Worm (Caenorhabditis elegans): Measurements from ENCODE around the gene Y38H8A.7.

The Y38H8A.7 gene

ce11 chrIV:13463889-13464288 lies 8.6 kb downstream of the Y38H8A.7 start (continued):
- TF ChIP-seq F39B2.1 (GFP tag; IDR thresholded peaks at IDR 0.05) (peak; percentile 62; the same call in 1 of the 2 replicates), lag-1 (GFP tag; IDR thresholded peaks at IDR 0.05) (peak; percentile 8; the same call in 1 of the 2 replicates), Y53F4B.3 (GFP tag; IDR thresholded peaks at IDR 0.05) (peak; percentile 67), rcor-1 (GFP tag; IDR thresholded peaks at IDR 0.05) (peak; percentile 85)

- 0 out of 2 replicates have a peak, but pooled peaks have one; percentile 6 for TF ChIP-seq dox-1 (GFP tag; IDR thresholded peaks at IDR 0.05)
- peak; percentile 28; the same call in 1 of the 2 replicates for TF ChIP-seq egrh-3 (GFP tag; IDR thresholded peaks at IDR 0.05)
- TF ChIP-seq hsf-1 (GFP tag; IDR thresholded peaks at IDR 0.05), result peak; percentile 95
- TF ChIP-seq cebp-2 (GFP tag; IDR thresholded peaks at IDR 0.05), result 0 out of 2 replicates have a peak, but pooled peaks have one; percentile 47
Observed at ce11 chrIV:13464620-13465019, 9.3 kb downstream of the Y38H8A.7 start.

ce11 chrIV:13465797-13466196 lies 10.5 kb downstream of the Y38H8A.7 start, which contains the start of gene fezf-1:
TSS of gene fezf-1 (plus strand) at chrIV:13466097.
- no peak for TF ChIP-seq mcd-1 (GFP tag; IDR thresholded peaks at IDR 0.05)
- TF ChIP-seq F33H1.4 (GFP tag; IDR thresholded peaks at IDR 0.05), result no peak
- no peak for TF ChIP-seq nfya-2 (GFP tag; IDR thresholded peaks at IDR 0.05)
- no peak for TF ChIP-seq Y95B8A.8 (GFP tag; IDR thresholded peaks at IDR 0.05)
- TF ChIP-seq C17E4.6 (GFP tag; IDR thresholded peaks at IDR 0.05), result no peak
- no peak for TF ChIP-seq unc-62 (GFP tag; optimal IDR thresholded peaks at IDR 0.05)
- no peak for TF ChIP-seq bed-2 (GFP tag; IDR thresholded peaks at IDR 0.05)
- TF ChIP-seq egrh-3 (GFP tag; IDR thresholded peaks at IDR 0.05), result no peak
- no peak for TF ChIP-seq egl-44 (GFP tag; IDR thresholded peaks at IDR 0.05)
- TF ChIP-seq Y79H2A.3 (GFP tag; conservative IDR thresholded peaks at IDR 0.05), result no peak
- TF ChIP-seq fkh-3 (tag; optimal IDR thresholded peaks at IDR 0.05), result no peak
- TF ChIP-seq let-607 (tag; optimal IDR thresholded peaks at IDR 0.05), result no peak
- TF ChIP-seq madf-10 (tag; optimal IDR thresholded peaks at IDR 0.05), result no peak
- no peak for TF ChIP-seq tbx-9 (tag; optimal IDR thresholded peaks at IDR 0.05; ENCODE audit: borderline replicate concordance)
- TF ChIP-seq ztf-6 (GFP tag; IDR thresholded peaks at IDR 0.05), result no peak
- TF ChIP-seq F57C9.4 (tag; optimal IDR thresholded peaks at IDR 0.05), result no peak
- no peak for TF ChIP-seq ccch-3 (GFP tag; optimal IDR thresholded peaks at IDR 0.05)
- TF ChIP-seq bed-1 (GFP tag; IDR thresholded peaks at IDR 0.05), result no peak
- no peak for TF ChIP-seq sdz-38 (tag; optimal IDR thresholded peaks at IDR 0.05)
- no peak for TF ChIP-seq F10E7.11 (tag; optimal IDR thresholded peaks at IDR 0.05)

ce11 chrIV:13472011-13472410 lies 16.7 kb downstream of the Y38H8A.7 start, which contains the start of the genes ttbk-8.1 and Y38H8A.4:
TSS of gene ttbk-8.1 (plus strand) at chrIV:13472311.
TSS of gene Y38H8A.4 (minus strand) at chrIV:13472376.
- TF ChIP-seq mxl-1 (tag; optimal IDR thresholded peaks at IDR 0.05) (no peak), ceh-91 (GFP tag; IDR thresholded peaks at IDR 0.05) (no peak), ztf-3 (GFP tag; optimal IDR thresholded peaks at IDR 0.05) (no peak)

- TF ChIP-seq ceh-100 (GFP tag; IDR thresholded peaks at IDR 0.05), result no peak
- TF ChIP-seq rpc-1 (optimal IDR thresholded peaks at IDR 0.05), result no peak
- no peak for TF ChIP-seq rpc-1 (tag; optimal IDR thresholded peaks at IDR 0.05)
- no peak for TF ChIP-seq mes-4 (tag; optimal IDR thresholded peaks at IDR 0.05)
- TF ChIP-seq hlh-12 (tag; optimal IDR thresholded peaks at IDR 0.05), result no peak
- TF ChIP-seq dpl-1 (GFP tag; optimal IDR thresholded peaks at IDR 0.05), result no peak
- no peak for TF ChIP-seq gei-17 (GFP tag; optimal IDR thresholded peaks at IDR 0.05)
Observed at ce11 chrIV:13474132-13474531, 18.8 kb downstream of the Y38H8A.7 start, which contains the start of gene Y38H8A.2. TSS of gene Y38H8A.2 (plus strand) at chrIV:13474432.
